Worm (Caenorhabditis elegans): ENCODE data around the gene C18H7.1.

DNA sequence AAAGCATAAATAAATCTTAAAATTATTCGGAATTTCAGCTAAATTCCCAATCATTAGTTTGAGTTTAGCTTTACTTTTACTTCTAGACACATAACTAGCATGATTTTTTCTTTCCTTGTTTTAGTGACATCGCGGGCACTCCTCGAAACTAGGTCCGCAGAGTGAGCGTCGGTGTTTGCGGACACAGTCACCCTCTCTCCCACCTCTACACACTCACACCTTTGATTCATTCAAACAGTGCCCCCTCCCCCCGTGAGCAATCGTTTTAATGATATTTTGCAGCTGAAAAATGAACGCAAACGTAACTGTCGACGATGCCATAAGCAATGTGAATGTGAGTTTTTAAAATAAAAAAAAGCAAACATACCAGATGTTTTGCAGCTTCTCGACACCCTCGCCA lies 42.9 kb upstream of the C18H7.1 start, which contains the start of gene gex-2:
- no peak for TF ChIP-seq ztf-23 (GFP tag; IDR thresholded peaks at IDR 0.05)
- 0 out of 2 replicates have a peak, but pooled peaks have one; percentile 29 for TF ChIP-seq tab-1 (GFP tag; IDR thresholded peaks at IDR 0.05)
- TF ChIP-seq ref-1 (GFP tag; conservative IDR thresholded peaks at IDR 0.05): no peak
- no peak for TF ChIP-seq T22C8.4 (GFP tag; IDR thresholded peaks at IDR 0.05)
- TF ChIP-seq flt-1 (GFP tag; IDR thresholded peaks at IDR 0.05): no peak

All from whole organism, midembryonic.